Worm (Caenorhabditis elegans) whole organism, L2 larva: ENCODE data around the gene F40G12.11.

Source experiments
- C34F6.9 ChIP-seq: fragments of 150-350 bp; optimal IDR thresholded peaks from 2 replicates; lab custom pipeline; 2014; ENCODE audit warnings: missing biosample characterization, missing genetic modification characterization
- F13H6.1 ChIP-seq: sonication (generic microtip); optimal IDR thresholded peaks from 2 replicates; lab custom pipeline; 2016; ENCODE audit warnings: missing genetic modification characterization, missing compliant biosample characterization
- R02D3.7 ChIP-seq: fragments of 150-350 bp; optimal IDR thresholded peaks from 2 replicates; lab custom pipeline; 2014; ENCODE audit warnings: missing biosample characterization, missing genetic modification characterization
- Y55F3AM.14 ChIP-seq: fragments of 200-800 bp; sonication (Bioruptor generic); optimal IDR thresholded peaks from 2 replicates; lab custom pipeline; 2018; ENCODE audit warnings: mild to moderate bottlenecking, missing genetic modification characterization, missing compliant biosample characterization
- ZK546.5 ChIP-seq: sonication (generic microtip); optimal IDR thresholded peaks from 2 replicates; lab custom pipeline; 2017; ENCODE audit warnings: missing biosample characterization, missing genetic modification characterization
- alr-1 ChIP-seq: fragments of 150-350 bp; optimal IDR thresholded peaks from 2 replicates; lab custom pipeline; 2014; ENCODE audit warnings: missing biosample characterization, missing genetic modification characterization
- aly-2 ChIP-seq: fragments of 150-350 bp; optimal IDR thresholded peaks from 2 replicates; lab custom pipeline; 2014; ENCODE audit warnings: missing biosample characterization, missing genetic modification characterization
- ama-1 ChIP-seq: fragments of 150-350 bp; optimal IDR thresholded peaks from 2 replicates; lab custom pipeline; 2018; ENCODE audit warnings: inconsistent platforms
- blmp-1 ChIP-seq: sonication (generic microtip); optimal IDR thresholded peaks from 2 replicates; lab custom pipeline; 2017; ENCODE audit warnings: missing genetic modification characterization, mild to moderate bottlenecking, missing compliant biosample characterization, antibody characterized with exemption, moderate library complexity; ENCODE audit not compliant: insufficient read depth
- ceh-16 ChIP-seq: fragments of 150-350 bp; optimal IDR thresholded peaks from 2 replicates; lab custom pipeline; 2014; ENCODE audit warnings: missing biosample characterization, missing genetic modification characterization
- ceh-82 ChIP-seq: fragments of 150-350 bp; optimal IDR thresholded peaks from 2 replicates; lab custom pipeline; 2014; ENCODE audit warnings: missing biosample characterization, missing genetic modification characterization
- crh-2 ChIP-seq: sonication (generic microtip); optimal IDR thresholded peaks from 2 replicates; lab custom pipeline; 2017; ENCODE audit warnings: missing biosample characterization, missing genetic modification characterization
- dmd-4 ChIP-seq: sonication (generic microtip); optimal IDR thresholded peaks from 2 replicates; lab custom pipeline; 2017; ENCODE audit warnings: missing biosample characterization, missing genetic modification characterization
- egl-27 ChIP-seq: sonication (generic microtip); optimal IDR thresholded peaks from 3 replicates; lab custom pipeline; 2017; ENCODE audit warnings: missing biosample characterization, missing genetic modification reagents, missing genetic modification characterization
- elt-1 ChIP-seq: fragments of 150-350 bp; optimal IDR thresholded peaks from 2 replicates; lab custom pipeline; 2014; ENCODE audit warnings: missing biosample characterization, missing genetic modification characterization
- elt-3 ChIP-seq: sonication (generic microtip); optimal IDR thresholded peaks from 2 replicates; lab custom pipeline; 2017; ENCODE audit warnings: missing biosample characterization, missing genetic modification characterization
- fos-1 ChIP-seq: fragments of 150-350 bp; optimal IDR thresholded peaks from 2 replicates; lab custom pipeline; 2014; ENCODE audit warnings: missing biosample characterization, missing genetic modification characterization
- gmeb-1 ChIP-seq: fragments of 150-350 bp; optimal IDR thresholded peaks from 2 replicates; lab custom pipeline; 2014; ENCODE audit warnings: missing biosample characterization, missing genetic modification characterization
- lin-11 ChIP-seq: fragments of 150-350 bp; sonication (generic microtip); optimal IDR thresholded peaks from 2 replicates; lab custom pipeline; 2014; ENCODE audit warnings: missing biosample characterization, missing genetic modification characterization, inconsistent platforms, mixed read lengths
- lin-13 ChIP-seq: fragments of 150-350 bp; optimal IDR thresholded peaks from 2 replicates; lab custom pipeline; 2014; ENCODE audit warnings: missing biosample characterization, missing genetic modification reagents, missing genetic modification characterization
- lin-39 ChIP-seq: fragments of 150-350 bp; optimal IDR thresholded peaks from 2 replicates; lab custom pipeline; 2014; ENCODE audit warnings: missing biosample characterization, missing genetic modification reagents, missing genetic modification characterization
- lsy-2 ChIP-seq, 2 experiments: fragments of 150-350 bp in 1 of 2; sonication (generic microtip) in 1 of 2; optimal IDR thresholded peaks; 2 replicates each; lab custom pipeline; 2014 to 2017; ENCODE audit warnings: missing biosample characterization in 2 of 2, missing genetic modification characterization in 2 of 2
- mab-5 ChIP-seq: fragments of 150-350 bp; optimal IDR thresholded peaks from 2 replicates; lab custom pipeline; 2014; ENCODE audit warnings: missing biosample characterization, missing genetic modification characterization
- mbf-1 ChIP-seq: sonication (generic microtip); optimal IDR thresholded peaks from 2 replicates; lab custom pipeline; 2017; ENCODE audit warnings: missing biosample characterization, missing genetic modification characterization
- mdl-1 ChIP-seq, 2 experiments: fragments of 150-350 bp in 1 of 2; sonication (generic microtip) in 1 of 2; optimal IDR thresholded peaks; 2 replicates each; lab custom pipeline; 2017; ENCODE audit warnings: missing biosample characterization in 2 of 2, missing genetic modification characterization in 2 of 2
- nhr-10 ChIP-seq: sonication (generic microtip); optimal IDR thresholded peaks from 2 replicates; lab custom pipeline; 2017; ENCODE audit warnings: missing biosample characterization, missing genetic modification characterization
- nhr-11 ChIP-seq: fragments of 150-350 bp; optimal IDR thresholded peaks from 2 replicates; lab custom pipeline; 2014; ENCODE audit warnings: missing biosample characterization, missing genetic modification characterization
- nhr-12 ChIP-seq: fragments of 150-350 bp; optimal IDR thresholded peaks from 2 replicates; lab custom pipeline; 2014; ENCODE audit warnings: missing biosample characterization, missing genetic modification characterization
- nhr-129 ChIP-seq: fragments of 150-350 bp; optimal IDR thresholded peaks from 2 replicates; lab custom pipeline; 2014; ENCODE audit warnings: missing biosample characterization, missing genetic modification characterization
- nhr-21 ChIP-seq: fragments of 150-350 bp; optimal IDR thresholded peaks from 2 replicates; lab custom pipeline; 2014; ENCODE audit warnings: missing biosample characterization, missing genetic modification characterization
- nhr-23 ChIP-seq: fragments of 150-350 bp; optimal IDR thresholded peaks from 2 replicates; lab custom pipeline; 2014; ENCODE audit warnings: missing biosample characterization, missing genetic modification reagents, missing genetic modification characterization
- nhr-237 ChIP-seq: fragments of 150-350 bp; optimal IDR thresholded peaks from 2 replicates; lab custom pipeline; 2014; ENCODE audit warnings: missing biosample characterization, missing genetic modification characterization
- nhr-25 ChIP-seq: fragments of 150-350 bp; sonication (generic microtip); optimal IDR thresholded peaks from 3 replicates; lab custom pipeline; 2014; ENCODE audit warnings: missing biosample characterization, missing genetic modification characterization
- nhr-6 ChIP-seq: fragments of 150-350 bp; optimal IDR thresholded peaks from 2 replicates; lab custom pipeline; 2014; ENCODE audit warnings: missing biosample characterization, missing genetic modification characterization
- nhr-77 ChIP-seq: fragments of 150-350 bp; optimal IDR thresholded peaks from 2 replicates; lab custom pipeline; 2014; ENCODE audit warnings: missing biosample characterization, missing genetic modification characterization
- peb-1 ChIP-seq: fragments of 150-350 bp; optimal IDR thresholded peaks from 2 replicates; lab custom pipeline; 2014; ENCODE audit warnings: missing biosample characterization, missing genetic modification characterization
- sem-4 ChIP-seq: fragments of 150-350 bp; optimal IDR thresholded peaks from 2 replicates; lab custom pipeline; 2014; ENCODE audit warnings: missing biosample characterization, missing genetic modification reagents, missing genetic modification characterization
- skn-1 ChIP-seq: sonication (generic microtip); optimal IDR thresholded peaks from 2 replicates; lab custom pipeline; 2017; ENCODE audit warnings: missing biosample characterization, missing genetic modification characterization
- sma-3 ChIP-seq: sonication (generic microtip); optimal IDR thresholded peaks from 2 replicates; lab custom pipeline; 2016; ENCODE audit warnings: missing genetic modification reagents, missing genetic modification characterization, missing compliant biosample characterization
- sma-9 ChIP-seq, 2 experiments: fragments of 150-350 bp in 1 of 2; sonication (generic microtip) in 1 of 2; optimal IDR thresholded peaks; 2 replicates each; lab custom pipeline; 2014 to 2016; ENCODE audit warnings: missing genetic modification characterization in 2 of 2, mild to moderate bottlenecking in 1 of 2, missing biosample characterization in 1 of 2, missing compliant biosample characterization in 1 of 2, missing genetic modification reagents in 1 of 2, moderate library complexity in 1 of 2
- snpc-4 ChIP-seq: fragments of 150-350 bp; optimal IDR thresholded peaks from 2 replicates; lab custom pipeline; 2014; ENCODE audit warnings: missing biosample characterization, missing genetic modification characterization
- unc-39 ChIP-seq: fragments of 150-350 bp; optimal IDR thresholded peaks from 2 replicates; lab custom pipeline; 2014; ENCODE audit warnings: missing biosample characterization, missing genetic modification characterization
- unc-55 ChIP-seq: fragments of 150-350 bp; sonication (generic microtip); optimal IDR thresholded peaks from 3 replicates; lab custom pipeline; 2014; ENCODE audit warnings: missing biosample characterization, missing genetic modification reagents, missing genetic modification characterization
- unc-62 ChIP-seq: fragments of 150-350 bp; optimal IDR thresholded peaks from 2 replicates; lab custom pipeline; 2014; ENCODE audit warnings: missing biosample characterization, missing genetic modification reagents, missing genetic modification characterization
- zag-1 ChIP-seq: fragments of 150-350 bp; optimal IDR thresholded peaks from 2 replicates; lab custom pipeline; 2014; ENCODE audit warnings: missing biosample characterization, missing genetic modification characterization
- ztf-1 ChIP-seq: fragments of 200-800 bp; sonication (Bioruptor generic); conservative IDR thresholded peaks from 2 replicates; pipeline ENCODE4 v1.3.6; 2022; ENCODE audit warnings: missing genetic modification characterization, missing compliant biosample characterization
- ztf-11 ChIP-seq: sonication (generic microtip); optimal IDR thresholded peaks from 2 replicates; lab custom pipeline; 2017; ENCODE audit warnings: missing biosample characterization, missing genetic modification characterization
- ztf-4 ChIP-seq: fragments of 150-350 bp; optimal IDR thresholded peaks from 2 replicates; lab custom pipeline; 2014; ENCODE audit warnings: missing biosample characterization, missing genetic modification characterization

The F40G12.11 gene

ce11 chrV:14320730-14321319, 34.9 kb downstream of the F40G12.11 start:
- TF ChIP-seq nhr-21 (tag; lab: Kevin White, UChicago): no peak
- no peak for TF ChIP-seq aly-2
- peak; percentile 11 for TF ChIP-seq Y55F3AM.14

- TF ChIP-seq peb-1 (tag; lab: Kevin White, UChicago): no peak
- peak; percentile 59 for TF ChIP-seq ama-1 (lab: Kevin White, UChicago)
- peak in 1 of 2 experiments; percentile 62 for TF ChIP-seq lsy-2 (tag; optimal IDR thresholded peaks at IDR 0.05; lab: Kevin White, UChicago)
- TF ChIP-seq skn-1: no peak
- no peak for TF ChIP-seq zag-1 (tag; lab: Kevin White, UChicago)
- peak; percentile 1 for TF ChIP-seq fos-1 (tag; lab: Kevin White, UChicago)
- peak; percentile 56 for TF ChIP-seq crh-2 (tag; lab: Kevin White, UChicago)
- TF ChIP-seq mdl-1 (tag; optimal IDR thresholded peaks at IDR 0.05; lab: Kevin White, UChicago): no peak
- peak; percentile 23 for TF ChIP-seq gmeb-1
- TF ChIP-seq nhr-21 (tag; lab: Kevin White, UChicago): no peak
- TF ChIP-seq Y55F3AM.14: no peak
- no peak for TF ChIP-seq nhr-237 (tag; lab: Kevin White, UChicago)
- TF ChIP-seq unc-62: no peak
- peak; percentile 25 for TF ChIP-seq sem-4 (tag; lab: Kevin White, UChicago)
- peak; percentile 27 for TF ChIP-seq sma-9 (GFP tag; optimal IDR thresholded peaks at IDR 0.05; lab: Kevin White, UChicago)
- no peak for TF ChIP-seq sma-9 (tag; optimal IDR thresholded peaks at IDR 0.05; lab: Kevin White, UChicago)
- no peak for TF ChIP-seq nhr-10 (tag; lab: Kevin White, UChicago)
- TF ChIP-seq ztf-1 (GFP tag; lab: Robert Waterston, UW): no peak
- no peak for TF ChIP-seq ceh-16 (tag; lab: Kevin White, UChicago)
- no peak for TF ChIP-seq lin-11 (tag; lab: Kevin White, UChicago)
- no peak for TF ChIP-seq nhr-11 (tag; lab: Kevin White, UChicago)
- no peak for TF ChIP-seq aly-2
- peak; percentile 15 for TF ChIP-seq F13H6.1 (tag; lab: Kevin White, UChicago)
- peak; percentile 25 for TF ChIP-seq lin-13 (GFP tag; lab: Kevin White, UChicago)
- no peak for TF ChIP-seq elt-3 (tag; lab: Kevin White, UChicago)
- TF ChIP-seq elt-1 (tag; lab: Kevin White, UChicago): no peak
- no peak for TF ChIP-seq R02D3.7 (tag; lab: Kevin White, UChicago)
- no peak for TF ChIP-seq alr-1 (tag; lab: Kevin White, UChicago)
- no peak for TF ChIP-seq unc-39 (tag; lab: Kevin White, UChicago)
- no peak for TF ChIP-seq ZK546.5 (tag; lab: Kevin White, UChicago)
- TF ChIP-seq C34F6.9 (tag; lab: Kevin White, UChicago): peak; percentile 83
- TF ChIP-seq nhr-129 (tag; lab: Kevin White, UChicago): peak; percentile 65
- no peak for TF ChIP-seq nhr-77 (tag; lab: Kevin White, UChicago)
- no peak for TF ChIP-seq nhr-23
- TF ChIP-seq snpc-4: peak; percentile 46
- no peak for TF ChIP-seq dmd-4 (tag; lab: Kevin White, UChicago)
- TF ChIP-seq blmp-1 (tag; lab: Kevin White, UChicago): no peak
- peak; percentile 62 for TF ChIP-seq unc-55 (GFP tag; lab: Kevin White, UChicago)
- peak; percentile 1 for TF ChIP-seq nhr-25 (tag; lab: Kevin White, UChicago)
- no peak for TF ChIP-seq lin-39 (tag; lab: Kevin White, UChicago)
- TF ChIP-seq mab-5: no peak
- no peak for TF ChIP-seq ztf-4 (tag; lab: Kevin White, UChicago)
- TF ChIP-seq egl-27 (tag; lab: Kevin White, UChicago): no peak
- TF ChIP-seq sma-3 (GFP tag; lab: Kevin White, UChicago): no peak
- TF ChIP-seq mbf-1 (tag; lab: Kevin White, UChicago): no peak
- no peak for TF ChIP-seq nhr-6
- no peak for TF ChIP-seq ceh-82 (tag; lab: Kevin White, UChicago)
- TF ChIP-seq ztf-11 (tag; lab: Kevin White, UChicago): no peak
- no peak for TF ChIP-seq nhr-12
Observed at ce11 chrV:14322743-14323142, 36.8 kb downstream of the F40G12.11 start, which contains the start of gene F47B8.3. Gene F47B8.3 (minus strand): TSS chrV:14323003.
